Fruit fly (Drosophila melanogaster) whole organism, embryonic: Measurements from ENCODE around the gene qm.

Experiments used
- ATbp ChIP-seq: fragments of 200-800 bp; sonication (Bioruptor generic); optimal IDR thresholded peaks from 2 replicates; lab custom pipeline; 2017; ENCODE audit warnings: missing biosample characterization, mild to moderate bottlenecking, missing genetic modification characterization, missing genetic modification reagents
- Adf1 ChIP-seq: fragments of 200-800 bp; sonication (Bioruptor generic); IDR thresholded peaks from 2 replicates; pipeline ENCODE4 v1.3.6; 2022; ENCODE audit warnings: missing biosample characterization, missing genetic modification characterization
- Asciz ChIP-seq: fragments of 200-800 bp; sonication (Bioruptor generic); optimal IDR thresholded peaks from 2 replicates; lab custom pipeline; 2017; ENCODE audit warnings: missing biosample characterization, mild to moderate bottlenecking, missing genetic modification characterization, missing genetic modification reagents
- BEAF-32 ChIP-seq: fragments of 200-800 bp; sonication (Bioruptor generic); optimal IDR thresholded peaks from 3 replicates; lab custom pipeline; 2017; ENCODE audit warnings: missing biosample characterization, missing genetic modification characterization, mild to moderate bottlenecking, moderate library complexity, missing genetic modification reagents
- BtbVII ChIP-seq: fragments of 200-800 bp; sonication (Bioruptor generic); optimal IDR thresholded peaks from 3 replicates; lab custom pipeline; 2017; ENCODE audit warnings: missing biosample characterization, mild to moderate bottlenecking, missing genetic modification characterization
- Bteb2 ChIP-seq: fragments of 200-800 bp; sonication (Bioruptor generic); optimal IDR thresholded peaks from 2 replicates; lab custom pipeline; 2016; ENCODE audit warnings: missing biosample characterization, missing genetic modification characterization
- CG1024 ChIP-seq: fragments of 200-800 bp; sonication (Bioruptor generic); IDR thresholded peaks from 2 replicates; pipeline ENCODE4 v1.3.6; 2022; ENCODE audit warnings: missing biosample characterization, missing genetic modification characterization
- CG10274 ChIP-seq: fragments of 200-800 bp; sonication (Bioruptor generic); optimal IDR thresholded peaks from 3 replicates; lab custom pipeline; 2017; ENCODE audit warnings: missing biosample characterization, mild to moderate bottlenecking, missing genetic modification characterization
- CG11504 ChIP-seq: fragments of 200-800 bp; sonication (Bioruptor generic); optimal IDR thresholded peaks from 3 replicates; lab custom pipeline; 2019; ENCODE audit warnings: missing biosample characterization, mild to moderate bottlenecking, missing genetic modification characterization, moderate library complexity
- CG12299 ChIP-seq: fragments of 200-800 bp; sonication (Bioruptor generic); optimal IDR thresholded peaks from 2 replicates; lab custom pipeline; 2018; ENCODE audit warnings: missing biosample characterization, mild to moderate bottlenecking, missing genetic modification characterization
- CG1233 ChIP-seq: fragments of 200-800 bp; sonication (Bioruptor generic); optimal IDR thresholded peaks from 4 replicates; lab custom pipeline; 2018; ENCODE audit warnings: missing biosample characterization, mild to moderate bottlenecking, missing genetic modification characterization
- CG13624 ChIP-seq: fragments of 200-800 bp; sonication (Bioruptor generic); optimal IDR thresholded peaks from 2 replicates; lab custom pipeline; 2016; ENCODE audit warnings: missing biosample characterization, missing genetic modification characterization
- CG13894 ChIP-seq: fragments of 200-800 bp; sonication (Bioruptor generic); optimal IDR thresholded peaks from 3 replicates; lab custom pipeline; 2018; ENCODE audit warnings: missing biosample characterization, mild to moderate bottlenecking, missing genetic modification characterization, moderate library complexity
- CG14710 ChIP-seq: fragments of 200-800 bp; sonication (Bioruptor generic); optimal IDR thresholded peaks from 3 replicates; lab custom pipeline; 2019; ENCODE audit warnings: missing biosample characterization, mild to moderate bottlenecking, missing genetic modification characterization, moderate library complexity
- CG15479 ChIP-seq: fragments of 200-800 bp; sonication (Bioruptor generic); optimal IDR thresholded peaks from 3 replicates; lab custom pipeline; 2019; ENCODE audit warnings: missing biosample characterization, mild to moderate bottlenecking, missing genetic modification characterization, moderate library complexity
- CG17802 ChIP-seq: fragments of 200-800 bp; sonication (Bioruptor generic); optimal IDR thresholded peaks from 2 replicates; lab custom pipeline; 2018; ENCODE audit warnings: missing biosample characterization, mild to moderate bottlenecking, missing genetic modification characterization, moderate library complexity
- CG17829 ChIP-seq: fragments of 200-800 bp; optimal IDR thresholded peaks from 2 replicates; lab custom pipeline; 2019; ENCODE audit warnings: missing biosample characterization, mild to moderate bottlenecking, missing genetic modification characterization, moderate library complexity
- CG32772 ChIP-seq: fragments of 200-800 bp; sonication (Bioruptor generic); IDR thresholded peaks from 2 replicates; pipeline ENCODE4 v1.3.6; 2022; ENCODE audit warnings: missing biosample characterization, missing genetic modification characterization
- CG8281 ChIP-seq: fragments of 200-800 bp; sonication (Bioruptor generic); optimal IDR thresholded peaks from 2 replicates; lab custom pipeline; 2018; ENCODE audit warnings: missing biosample characterization, mild to moderate bottlenecking, missing genetic modification characterization, moderate library complexity
- CG8359 ChIP-seq: fragments of 200-800 bp; sonication (Bioruptor generic); optimal IDR thresholded peaks from 2 replicates; lab custom pipeline; 2017; ENCODE audit warnings: missing biosample characterization, mild to moderate bottlenecking, missing genetic modification characterization, borderline replicate concordance
- Camta ChIP-seq: fragments of 200-800 bp; sonication (Bioruptor generic); optimal IDR thresholded peaks from 2 replicates; lab custom pipeline; 2016; ENCODE audit warnings: missing biosample characterization, missing genetic modification characterization
- Deaf1 ChIP-seq: fragments of 200-800 bp; optimal IDR thresholded peaks from 3 replicates; lab custom pipeline; 2019; ENCODE audit warnings: missing biosample characterization, mild to moderate bottlenecking, missing genetic modification characterization, moderate library complexity
- HLH4C ChIP-seq: fragments of 200-800 bp; sonication (Bioruptor generic); IDR thresholded peaks from 3 replicates; pipeline ENCODE4 v1.3.6; 2022; ENCODE audit warnings: missing biosample characterization, missing genetic modification characterization; ENCODE audit not compliant: partially characterized antibody
- HLH54F ChIP-seq: fragments of 200-800 bp; sonication (Bioruptor generic); optimal IDR thresholded peaks from 3 replicates; lab custom pipeline; 2016; ENCODE audit warnings: missing biosample characterization, missing genetic modification characterization
- HmgD ChIP-seq: fragments of 200-800 bp; sonication (Bioruptor generic); optimal IDR thresholded peaks from 3 replicates; lab custom pipeline; 2016; ENCODE audit warnings: missing biosample characterization, missing genetic modification characterization
- Hr39 ChIP-seq: fragments of >200 bp; optimal IDR thresholded peaks from 2 replicates; lab custom pipeline; 2017
- Hsf ChIP-seq: fragments of 200-800 bp; sonication (Bioruptor generic); optimal IDR thresholded peaks from 3 replicates; lab custom pipeline; 2016; ENCODE audit warnings: missing biosample characterization, missing genetic modification characterization
- Nf-YA ChIP-seq: fragments of 200-800 bp; sonication (Bioruptor generic); IDR thresholded peaks from 2 replicates; pipeline ENCODE4 v1.3.6; 2022; ENCODE audit warnings: missing biosample characterization, missing genetic modification characterization
- Oli ChIP-seq: fragments of 200-800 bp; sonication (Bioruptor generic); optimal IDR thresholded peaks from 2 replicates; lab custom pipeline; 2018; ENCODE audit warnings: missing biosample characterization, mild to moderate bottlenecking, missing genetic modification characterization, moderate library complexity
- Rx ChIP-seq: fragments of 200-800 bp; sonication (Bioruptor generic); IDR thresholded peaks from 2 replicates; pipeline ENCODE4 v1.3.6; 2022; ENCODE audit warnings: missing biosample characterization, missing genetic modification characterization
- Six4 ChIP-seq: fragments of 200-800 bp; sonication (Bioruptor generic); optimal IDR thresholded peaks from 2 replicates; lab custom pipeline; 2016; ENCODE audit warnings: missing biosample characterization, missing genetic modification characterization
- Sry-β ChIP-seq: fragments of 200-800 bp; sonication (Bioruptor generic); optimal IDR thresholded peaks from 2 replicates; lab custom pipeline; 2018; ENCODE audit warnings: missing biosample characterization, mild to moderate bottlenecking, missing genetic modification characterization, moderate library complexity
- Vsx1 ChIP-seq: fragments of 200-800 bp; sonication (Bioruptor generic); optimal IDR thresholded peaks from 2 replicates; lab custom pipeline; 2017; ENCODE audit warnings: missing biosample characterization, mild to moderate bottlenecking, missing genetic modification characterization, missing genetic modification reagents
- caup ChIP-seq: fragments of 200-800 bp; sonication (Bioruptor generic); optimal IDR thresholded peaks from 3 replicates; lab custom pipeline; 2017; ENCODE audit warnings: missing biosample characterization, mild to moderate bottlenecking, missing genetic modification characterization, moderate library complexity; ENCODE audit not compliant: severe bottlenecking
- danr ChIP-seq: fragments of 200-800 bp; sonication (Bioruptor generic); IDR thresholded peaks from 2 replicates; pipeline ENCODE4 v1.3.6; 2022; ENCODE audit warnings: missing biosample characterization, missing genetic modification characterization
- dysf ChIP-seq: fragments of 200-800 bp; sonication (Bioruptor generic); IDR thresholded peaks from 3 replicates; pipeline ENCODE4 v1.3.6; 2022; ENCODE audit warnings: missing biosample characterization, missing genetic modification characterization
- grn ChIP-seq: fragments of 200-800 bp; sonication (Bioruptor generic); optimal IDR thresholded peaks from 3 replicates; lab custom pipeline; 2017; ENCODE audit warnings: missing biosample characterization, missing genetic modification characterization
- hbn ChIP-seq: fragments of 200-800 bp; sonication (Bioruptor generic); IDR thresholded peaks from 2 replicates; pipeline ENCODE4 v1.3.6; 2022; ENCODE audit warnings: missing biosample characterization, missing genetic modification characterization; ENCODE audit not compliant: partially characterized antibody
- her ChIP-seq: fragments of 200-800 bp; sonication (Bioruptor generic); optimal IDR thresholded peaks from 2 replicates; lab custom pipeline; 2016; ENCODE audit warnings: missing biosample characterization, missing genetic modification characterization
- hth ChIP-seq: fragments of >200 bp; optimal IDR thresholded peaks from 2 replicates; lab custom pipeline; 2017; ENCODE audit warnings: inconsistent platforms
- knrl ChIP-seq: fragments of 200-800 bp; sonication (Bioruptor generic); IDR thresholded peaks from 3 replicates; pipeline ENCODE4 v1.3.6; 2022; ENCODE audit warnings: missing biosample characterization, missing genetic modification characterization; ENCODE audit not compliant: partially characterized antibody
- lilli ChIP-seq: fragments of 200-800 bp; sonication (Bioruptor generic); optimal IDR thresholded peaks from 3 replicates; lab custom pipeline; 2016; ENCODE audit warnings: missing biosample characterization, missing genetic modification characterization
- pb ChIP-seq: fragments of 200-800 bp; sonication (Bioruptor generic); optimal IDR thresholded peaks from 3 replicates; lab custom pipeline; 2016; ENCODE audit warnings: missing biosample characterization, missing genetic modification characterization
- pros ChIP-seq: fragments of 200-800 bp; sonication (Bioruptor generic); optimal IDR thresholded peaks from 3 replicates; lab custom pipeline; 2019; ENCODE audit warnings: missing biosample characterization, mild to moderate bottlenecking, missing genetic modification characterization, moderate library complexity
- pum ChIP-seq: fragments of 200-800 bp; sonication (Bioruptor generic); optimal IDR thresholded peaks from 2 replicates; lab custom pipeline; 2016; ENCODE audit warnings: missing biosample characterization, missing genetic modification characterization
- shn ChIP-seq: fragments of 200-800 bp; sonication (Bioruptor generic); optimal IDR thresholded peaks from 3 replicates; lab custom pipeline; 2016; ENCODE audit warnings: missing biosample characterization, missing genetic modification characterization
- sug ChIP-seq: fragments of 200-800 bp; optimal IDR thresholded peaks from 2 replicates; lab custom pipeline; 2019; ENCODE audit warnings: missing biosample characterization, mild to moderate bottlenecking, missing genetic modification characterization, moderate library complexity
- trem ChIP-seq: fragments of 200-800 bp; optimal IDR thresholded peaks from 3 replicates; lab custom pipeline; 2019; ENCODE audit warnings: missing biosample characterization, mild to moderate bottlenecking, missing genetic modification characterization, moderate library complexity
- wor ChIP-seq: fragments of 200-800 bp; sonication (Bioruptor generic); IDR thresholded peaks from 2 replicates; pipeline ENCODE4 v1.3.6; 2022; ENCODE audit warnings: missing biosample characterization, missing genetic modification characterization

The qm gene

dm6 chr3L:7381359-7381976 lies 33.4 kb downstream of the qm start, which contains the start of the genes SMSr and smid (continued):
- TF ChIP-seq Rx (0 out of 2 replicates have a peak, but pooled peaks have one; percentile 10), CG14710 (tag; lab: Kevin White, UChicago) (peak; percentile 85), Deaf1 (tag; lab: Kevin White, UChicago) (peak; percentile 72), Oli (tag; lab: Kevin White, UChicago) (peak; percentile 46), hbn (peak; percentile 71; the same call in 1 of the 2 replicates), sug (tag; lab: Kevin White, UChicago) (peak; percentile 100), CG17829 (peak; percentile 77), dysf (GFP tag; lab: Robert Waterston, UW) (peak; percentile 67; the same call in 2 of the 3 replicates), shn (GFP tag; lab: Kevin White, UChicago) (peak; percentile 35), hth (lab: Kevin White, UChicago) (no peak), CG32772 (GFP tag; lab: Robert Waterston, UW) (peak; percentile 55; the same call in 1 of the 2 replicates), lilli (GFP tag; lab: Kevin White, UChicago) (peak; percentile 81), her (GFP tag; lab: Kevin White, UChicago) (no peak), Camta (GFP tag; lab: Kevin White, UChicago) (peak; percentile 69), Six4 (GFP tag; lab: Kevin White, UChicago) (peak; percentile 35), Nf-YA (GFP tag; lab: Robert Waterston, UW) (0 out of 2 replicates have a peak, but pooled peaks have one; percentile 27), danr (GFP tag; lab: Robert Waterston, UW) (peak; percentile 50; the same call in 1 of the 2 replicates), HmgD (no peak), knrl (GFP tag; lab: Robert Waterston, UW) (peak; percentile 93), Bteb2 (GFP tag; lab: Kevin White, UChicago) (peak; percentile 39), caup (GFP tag; lab: Kevin White, UChicago) (no peak), Adf1 (GFP tag; lab: Robert Waterston, UW) (peak; percentile 43), HLH54F (GFP tag; lab: Kevin White, UChicago) (peak; percentile 55), Sry-β (peak; percentile 25), CG10274 (GFP tag; lab: Kevin White, UChicago) (no peak), pb (GFP tag; lab: Kevin White, UChicago) (no peak), Hsf (GFP tag; lab: Kevin White, UChicago) (peak; percentile 68), CG8281 (tag; lab: Kevin White, UChicago) (no peak), trem (tag; lab: Kevin White, UChicago) (peak; percentile 85), pros (no peak), CG8359 (GFP tag; lab: Kevin White, UChicago) (no peak), CG15479 (GFP tag; lab: Kevin White, UChicago) (no peak), Vsx1 (peak; percentile 26), CG11504 (tag; lab: Kevin White, UChicago) (peak; percentile 73), grn (peak; percentile 49), BtbVII (GFP tag; lab: Kevin White, UChicago) (peak; percentile 36), CG1024 (peak; percentile 28; the same call in 1 of the 2 replicates), CG1233 (GFP tag; lab: Kevin White, UChicago) (no peak), Hr39 (no peak), wor (GFP tag; lab: Robert Waterston, UW) (no peak), Asciz (no peak), CG17802 (tag; lab: Kevin White, UChicago) (peak; percentile 93), CG13624 (peak; percentile 43), ATbp (no peak), CG13894 (peak; percentile 27), HLH4C (GFP tag; lab: Robert Waterston, UW) (peak; percentile 88), BEAF-32 (GFP tag; lab: Kevin White, UChicago) (peak; percentile 97), CG12299 (tag; lab: Kevin White, UChicago) (no peak), pum (GFP tag; lab: Kevin White, UChicago) (peak; percentile 30)
